Worm (Caenorhabditis elegans) whole organism, L1 larva: ENCODE measurements around the gene amx-1.

Source experiments
- C04F5.9 ChIP-seq: sonication (generic microtip); optimal IDR thresholded peaks from 2 replicates; lab custom pipeline; 2016; ENCODE audit warnings: missing genetic modification characterization, missing compliant biosample characterization
- C16A3.4 ChIP-seq: fragments of 150-350 bp; optimal IDR thresholded peaks from 2 replicates; lab custom pipeline; 2014; ENCODE audit warnings: missing biosample characterization, missing genetic modification characterization
- C34B4.2 ChIP-seq: sonication (generic microtip); optimal IDR thresholded peaks from 2 replicates; lab custom pipeline; 2017; ENCODE audit warnings: mild to moderate bottlenecking, missing genetic modification characterization, missing compliant biosample characterization
- aha-1 ChIP-seq: fragments of 150-350 bp; optimal IDR thresholded peaks from 2 replicates; lab custom pipeline; 2014; ENCODE audit warnings: missing biosample characterization, missing genetic modification characterization
- aly-2 ChIP-seq: fragments of 150-350 bp; optimal IDR thresholded peaks from 2 replicates; lab custom pipeline; 2014; ENCODE audit warnings: missing biosample characterization, missing genetic modification characterization
- ama-1 ChIP-seq: fragments of 150-350 bp; optimal IDR thresholded peaks from 2 replicates; lab custom pipeline; 2014
- blmp-1 ChIP-seq: fragments of 150-350 bp; optimal IDR thresholded peaks from 2 replicates; lab custom pipeline; 2014; ENCODE audit warnings: missing biosample characterization, missing genetic modification characterization
- ceh-82 ChIP-seq, 3 experiments: fragments of 150-350 bp in 1 of 3; sonication (generic microtip) in 2 of 3; optimal IDR thresholded peaks; 2 replicates each; lab custom pipeline; 2014 to 2017; ENCODE audit warnings: missing biosample characterization in 3 of 3, missing genetic modification characterization in 3 of 3
- ceh-90 ChIP-seq: sonication (generic microtip); optimal IDR thresholded peaks from 2 replicates; lab custom pipeline; 2016; ENCODE audit warnings: missing genetic modification characterization, missing compliant biosample characterization
- ces-1 ChIP-seq: fragments of 150-350 bp; optimal IDR thresholded peaks from 2 replicates; lab custom pipeline; 2014; ENCODE audit warnings: missing biosample characterization, missing genetic modification reagents, missing genetic modification characterization
- dpl-1 ChIP-seq, 3 experiments: fragments of 150-350 bp in 2 of 3; sonication (generic microtip) in 1 of 3; optimal IDR thresholded peaks; 2 replicates each; lab custom pipeline; 2014 to 2017; ENCODE audit warnings: missing biosample characterization in 3 of 3, missing genetic modification characterization in 3 of 3, missing genetic modification reagents in 3 of 3
- efl-1 ChIP-seq, 4 experiments: fragments of 150-350 bp; optimal IDR thresholded peaks in 3 of 4; peaks in 1 of 4; 1 replicate in 1 of 4; 2 replicates in 3 of 4; lab custom pipeline; 2014; ENCODE audit warnings: missing biosample characterization in 2 of 4, missing genetic modification characterization in 2 of 4, missing genetic modification reagents in 2 of 4
- efl-3 ChIP-seq: fragments of 200-800 bp; sonication (Bioruptor generic); optimal IDR thresholded peaks from 2 replicates; lab custom pipeline; 2018; ENCODE audit warnings: mild to moderate bottlenecking, missing genetic modification characterization, missing compliant biosample characterization
- egl-13 ChIP-seq: sonication (generic microtip); optimal IDR thresholded peaks from 2 replicates; lab custom pipeline; 2016; ENCODE audit warnings: missing genotype, missing genetic modification reagents, missing genetic modification characterization, missing compliant biosample characterization
- egl-27 ChIP-seq, 2 experiments: fragments of 150-350 bp in 1 of 2; sonication (generic microtip); optimal IDR thresholded peaks; 3 replicates each; lab custom pipeline; 2017 to 2018; ENCODE audit warnings: missing biosample characterization in 2 of 2, missing genetic modification characterization in 2 of 2, missing genetic modification reagents in 2 of 2
- elt-2 ChIP-seq: sonication (generic microtip); optimal IDR thresholded peaks from 2 replicates; lab custom pipeline; 2016; ENCODE audit warnings: missing genetic modification characterization, mild to moderate bottlenecking, inconsistent platforms, missing compliant biosample characterization, missing genetic modification reagents
- elt-3 ChIP-seq, 6 experiments: fragments of 150-350 bp in 1 of 6; sonication (generic microtip); optimal IDR thresholded peaks; 2 replicates each; lab custom pipeline; 2017 to 2018; ENCODE audit warnings: missing biosample characterization in 6 of 6, missing genetic modification characterization in 6 of 6, inconsistent platforms in 1 of 6
- ets-5 ChIP-seq: fragments of 200-800 bp; sonication (Bioruptor generic); IDR thresholded peaks from 2 replicates; pipeline ENCODE4 v1.3.6; 2022; ENCODE audit warnings: missing genetic modification characterization, missing compliant biosample characterization
- fkh-10 ChIP-seq: sonication (generic microtip); optimal IDR thresholded peaks from 2 replicates; lab custom pipeline; 2017; ENCODE audit warnings: missing biosample characterization, missing genetic modification reagents, missing genetic modification characterization
- fos-1 ChIP-seq: fragments of 150-350 bp; optimal IDR thresholded peaks from 2 replicates; lab custom pipeline; 2014; ENCODE audit warnings: missing biosample characterization, missing genetic modification characterization
- irx-1 ChIP-seq: sonication (generic microtip); optimal IDR thresholded peaks from 2 replicates; lab custom pipeline; 2016; ENCODE audit warnings: missing genetic modification characterization, missing compliant biosample characterization
- isw-1 ChIP-seq: fragments of 200-800 bp; sonication (Bioruptor generic); IDR thresholded peaks from 2 replicates; pipeline ENCODE4 v1.3.6; 2022; ENCODE audit warnings: missing genetic modification characterization, missing compliant biosample characterization
- lin-13 ChIP-seq: fragments of 150-350 bp; optimal IDR thresholded peaks from 2 replicates; lab custom pipeline; 2014; ENCODE audit warnings: missing biosample characterization, missing genetic modification reagents, missing genetic modification characterization
- lin-15B ChIP-seq: fragments of 150-350 bp; sonication (generic microtip); optimal IDR thresholded peaks from 3 replicates; lab custom pipeline; 2014; ENCODE audit warnings: missing biosample characterization, missing genetic modification characterization
- lin-35 ChIP-seq, 2 experiments: fragments of 150-350 bp; optimal IDR thresholded peaks; 2 replicates each; lab custom pipeline; 2014; ENCODE audit warnings: missing biosample characterization in 2 of 2, missing genetic modification characterization in 2 of 2, missing genetic modification reagents in 2 of 2
- lir-3 ChIP-seq: sonication (generic microtip); optimal IDR thresholded peaks from 2 replicates; lab custom pipeline; 2016; ENCODE audit warnings: mild to moderate bottlenecking, missing genetic modification characterization, moderate library complexity, missing compliant biosample characterization; ENCODE audit not compliant: poor library complexity
- lsy-2 ChIP-seq, 2 experiments: fragments of 150-350 bp; optimal IDR thresholded peaks; 2 replicates each; lab custom pipeline; 2014; ENCODE audit warnings: missing biosample characterization in 2 of 2, missing genetic modification characterization in 2 of 2
- mdl-1 ChIP-seq, 2 experiments: fragments of 150-350 bp; optimal IDR thresholded peaks; 2 replicates each; lab custom pipeline; 2014 to 2017; ENCODE audit warnings: missing biosample characterization in 2 of 2, missing genetic modification characterization in 2 of 2, inconsistent platforms in 1 of 2
- nhr-11 ChIP-seq: fragments of 150-350 bp; optimal IDR thresholded peaks from 2 replicates; lab custom pipeline; 2014; ENCODE audit warnings: missing biosample characterization, missing genetic modification characterization
- nhr-237 ChIP-seq: fragments of 150-350 bp; optimal IDR thresholded peaks from 2 replicates; lab custom pipeline; 2014; ENCODE audit warnings: missing biosample characterization, missing genetic modification characterization
- nhr-28 ChIP-seq: fragments of 150-350 bp; optimal IDR thresholded peaks from 2 replicates; lab custom pipeline; 2014; ENCODE audit warnings: missing biosample characterization, missing genetic modification characterization
- nhr-47 ChIP-seq: sonication (generic microtip); optimal IDR thresholded peaks from 2 replicates; lab custom pipeline; 2016; ENCODE audit warnings: mild to moderate bottlenecking, missing genetic modification characterization, moderate library complexity, missing compliant biosample characterization
- nhr-76 ChIP-seq: sonication (generic microtip); optimal IDR thresholded peaks from 2 replicates; lab custom pipeline; 2017; ENCODE audit warnings: missing biosample characterization, missing genetic modification characterization
- nhr-77 ChIP-seq: fragments of 150-350 bp; optimal IDR thresholded peaks from 2 replicates; lab custom pipeline; 2014; ENCODE audit warnings: missing biosample characterization, missing genetic modification characterization
- nhr-84 ChIP-seq: sonication (generic microtip); optimal IDR thresholded peaks from 2 replicates; lab custom pipeline; 2017; ENCODE audit warnings: missing biosample characterization, missing genetic modification characterization
- nhr-90 ChIP-seq: sonication (generic microtip); optimal IDR thresholded peaks from 2 replicates; lab custom pipeline; 2016; ENCODE audit warnings: mild to moderate bottlenecking, missing genetic modification characterization, missing compliant biosample characterization; ENCODE audit not compliant: poor library complexity
- pax-3 ChIP-seq: fragments of 200-800 bp; sonication (Bioruptor generic); optimal IDR thresholded peaks from 2 replicates; lab custom pipeline; 2018; ENCODE audit warnings: mild to moderate bottlenecking, missing genetic modification characterization, moderate library complexity, missing compliant biosample characterization
- rnt-1 ChIP-seq: sonication (generic microtip); optimal IDR thresholded peaks from 2 replicates; lab custom pipeline; 2016; ENCODE audit warnings: mild to moderate bottlenecking, missing genetic modification characterization, moderate library complexity, missing compliant biosample characterization
- snpc-4 ChIP-seq: fragments of 150-350 bp; optimal IDR thresholded peaks from 2 replicates; lab custom pipeline; 2014; ENCODE audit warnings: missing biosample characterization, missing genetic modification characterization
- sptf-1 ChIP-seq: fragments of 150-350 bp; optimal IDR thresholded peaks from 2 replicates; lab custom pipeline; 2014; ENCODE audit warnings: missing biosample characterization, missing genetic modification characterization
- sup-37 ChIP-seq: fragments of 200-800 bp; sonication (Bioruptor generic); optimal IDR thresholded peaks from 2 replicates; lab custom pipeline; 2018; ENCODE audit warnings: mild to moderate bottlenecking, missing genetic modification characterization, missing compliant biosample characterization
- tbx-2 ChIP-seq: sonication (generic microtip); optimal IDR thresholded peaks from 2 replicates; lab custom pipeline; 2016; ENCODE audit warnings: missing genetic modification characterization, missing compliant biosample characterization
- tlp-1 ChIP-seq: fragments of 150-350 bp; optimal IDR thresholded peaks from 2 replicates; lab custom pipeline; 2014; ENCODE audit warnings: missing biosample characterization, missing genetic modification characterization
- unc-130 ChIP-seq: fragments of 150-350 bp; optimal IDR thresholded peaks from 2 replicates; lab custom pipeline; 2017; ENCODE audit warnings: missing biosample characterization, missing genetic modification characterization, inconsistent platforms
- unc-62 ChIP-seq: fragments of 150-350 bp; optimal IDR thresholded peaks from 2 replicates; lab custom pipeline; 2014; ENCODE audit warnings: missing biosample characterization, missing genetic modification reagents, missing genetic modification characterization
- unc-86 ChIP-seq: sonication (generic microtip); optimal IDR thresholded peaks from 2 replicates; lab custom pipeline; 2016; ENCODE audit warnings: missing genetic modification characterization, missing compliant biosample characterization
- unc-98 ChIP-seq: fragments of 200-800 bp; sonication (Bioruptor generic); IDR thresholded peaks from 2 replicates; pipeline ENCODE4 v1.3.6; 2022; ENCODE audit warnings: missing genetic modification characterization, missing compliant biosample characterization
- xbp-1 ChIP-seq: sonication (generic microtip); optimal IDR thresholded peaks from 2 replicates; lab custom pipeline; 2016; ENCODE audit warnings: missing genetic modification characterization, missing compliant biosample characterization
- zip-4 ChIP-seq: fragments of 200-800 bp; sonication (Bioruptor generic); optimal IDR thresholded peaks from 2 replicates; lab custom pipeline; 2018; ENCODE audit warnings: mild to moderate bottlenecking, missing genetic modification characterization, moderate library complexity, missing compliant biosample characterization

Gene amx-1

ce11 chrIII:3820134-3820533 lies 2.1 kb upstream of the amx-1 start (continued):
- peak; percentile 48 for TF ChIP-seq C16A3.4 (tag; lab: Kevin White, UChicago)
- no peak for TF ChIP-seq ama-1 (lab: Kevin White, UChicago)
- no peak for TF ChIP-seq tlp-1 (tag; lab: Kevin White, UChicago)
- TF ChIP-seq unc-86 (tag; lab: Kevin White, UChicago) = peak; percentile 44
- TF ChIP-seq irx-1 (tag; lab: Kevin White, UChicago) = no peak
- peak; percentile 65 to 83 for TF ChIP-seq lsy-2 (tag; optimal IDR thresholded peaks at IDR 0.05; lab: Kevin White, UChicago)
- no peak for TF ChIP-seq lin-15B (tag; lab: Kevin White, UChicago)
- TF ChIP-seq C34B4.2 (tag; lab: Kevin White, UChicago) = no peak
- TF ChIP-seq snpc-4 (tag; lab: Kevin White, UChicago) = no peak
- TF ChIP-seq efl-3 (GFP tag; lab: Kevin White, UChicago) = no peak
- TF ChIP-seq tbx-2 (tag; lab: Kevin White, UChicago) = peak; percentile 62
- no peak for TF ChIP-seq ces-1 (GFP tag; lab: Kevin White, UChicago)
- no peak for TF ChIP-seq egl-13 (tag; lab: Kevin White, UChicago)
- TF ChIP-seq zip-4 = no peak
- TF ChIP-seq nhr-90 (tag; lab: Kevin White, UChicago) = peak; percentile 34
- peak; percentile 56 for TF ChIP-seq xbp-1
- peak in 1 of 2 experiments; percentile 74 for TF ChIP-seq mdl-1 (tag; optimal IDR thresholded peaks at IDR 0.05; lab: Kevin White, UChicago)
- TF ChIP-seq efl-1 (optimal IDR thresholded peaks at IDR 0.05; lab: Kevin White, UChicago) = peak; percentile 66 to 72
- TF ChIP-seq efl-1 (GFP tag; optimal IDR thresholded peaks at IDR 0.05 in 1 of 2; lab: Kevin White, UChicago) = peak; percentile 33 to 79
- TF ChIP-seq unc-62 (GFP tag; lab: Kevin White, UChicago) = no peak
- TF ChIP-seq aha-1 (tag; lab: Kevin White, UChicago) = no peak
- TF ChIP-seq nhr-11 (tag; lab: Kevin White, UChicago) = no peak
- TF ChIP-seq ets-5 (GFP tag; lab: Robert Waterston, UW) = no peak
- no peak for TF ChIP-seq nhr-76
- TF ChIP-seq sptf-1 (tag; lab: Kevin White, UChicago) = no peak
- no peak for TF ChIP-seq egl-27 (tag; optimal IDR thresholded peaks at IDR 0.05; lab: Kevin White, UChicago)
- TF ChIP-seq blmp-1 (tag; lab: Kevin White, UChicago) = peak; percentile 100
- TF ChIP-seq rnt-1 (tag; lab: Kevin White, UChicago) = peak; percentile 86
- no peak for TF ChIP-seq C04F5.9 (tag; lab: Kevin White, UChicago)
- TF ChIP-seq ceh-90 = no peak
- TF ChIP-seq elt-3 (tag; optimal IDR thresholded peaks at IDR 0.05; lab: Kevin White, UChicago) = peak in 2 of 6 experiments; percentile 10 to 33
- no peak for TF ChIP-seq nhr-84
- TF ChIP-seq lin-35 (GFP tag; optimal IDR thresholded peaks at IDR 0.05; lab: Kevin White, UChicago) = peak; percentile 44 to 78
- no peak for TF ChIP-seq nhr-28 (tag; lab: Kevin White, UChicago)
- TF ChIP-seq dpl-1 (GFP tag; optimal IDR thresholded peaks at IDR 0.05; lab: Kevin White, UChicago) = peak; percentile 41 to 66 (median 42)
- TF ChIP-seq sup-37 = peak; percentile 42
- TF ChIP-seq nhr-77 = peak; percentile 45
- peak; percentile 69 for TF ChIP-seq nhr-47 (tag; lab: Kevin White, UChicago)
- TF ChIP-seq unc-130 (tag; lab: Kevin White, UChicago) = no peak
- no peak for TF ChIP-seq elt-2 (tag; lab: Kevin White, UChicago)
- peak; percentile 27 for TF ChIP-seq aly-2
- TF ChIP-seq isw-1 = peak; percentile 42; the same call in 1 of the 2 replicates
- TF ChIP-seq lin-13 (GFP tag; lab: Kevin White, UChicago) = peak; percentile 43
- peak; percentile 28 to 69 (median 35) for TF ChIP-seq ceh-82 (tag; optimal IDR thresholded peaks at IDR 0.05; lab: Kevin White, UChicago)

ce11 chrIII:3829105-3829504 lies 6.9 kb downstream of the amx-1 start, which contains the start of gene cnnm-5:
cnnm-5 (minus strand) TSS chrIII:3829205.
- TF ChIP-seq pax-3 (tag; lab: Kevin White, UChicago) (no peak), lin-35 (GFP tag; optimal IDR thresholded peaks at IDR 0.05; lab: Kevin White, UChicago) (no peak), unc-130 (tag; lab: Kevin White, UChicago) (no peak), nhr-237 (tag; lab: Kevin White, UChicago) (no peak), ceh-90 (no peak), unc-98 (no peak), fos-1 (tag; lab: Kevin White, UChicago) (no peak), lir-3 (tag; lab: Kevin White, UChicago) (no peak), fkh-10 (GFP tag; lab: Kevin White, UChicago) (no peak), nhr-11 (tag; lab: Kevin White, UChicago) (no peak)
